Fruit fly (Drosophila melanogaster): ENCODE results near the gene kipf.
A peak's percentile ranks its signal among the peaks of the same experiment; 100 is the strongest.

Gene kipf

dm6 chr3R:7920196-7920595 is 6.5 kb downstream of the kipf start, which contains the start of the genes CG10445 and lds (continued):
- TF ChIP-seq CG17361 (GFP tag; IDR thresholded peaks at IDR 0.05) (no peak), CG11247 (GFP tag; IDR thresholded peaks at IDR 0.05) (no peak), mld (GFP tag; IDR thresholded peaks at IDR 0.05; ENCODE audit: partially characterized antibody) (peak; percentile 64; the same call in 2 of the 3 replicates), CG1792 (GFP tag; optimal IDR thresholded peaks at IDR 0.05) (no peak), H15 (GFP tag; IDR thresholded peaks at IDR 0.05) (no peak), Spps (tag; optimal IDR thresholded peaks at IDR 0.05) (no peak), CG18599 (GFP tag; optimal IDR thresholded peaks at IDR 0.05) (no peak), CG8290 (GFP tag; optimal IDR thresholded peaks at IDR 0.05) (no peak), CG8290 (tag; optimal IDR thresholded peaks at IDR 0.05) (no peak), lola (GFP tag; optimal IDR thresholded peaks at IDR 0.05) (no peak), zfh2 (GFP tag; optimal IDR thresholded peaks at IDR 0.05) (peak; percentile 15), CG4707 (GFP tag; optimal IDR thresholded peaks at IDR 0.05) (no peak), sug (tag; optimal IDR thresholded peaks at IDR 0.05) (no peak), nerfin-1 (tag; optimal IDR thresholded peaks at IDR 0.05) (no peak), Ravus (GFP tag; IDR thresholded peaks at IDR 0.05) (no peak), Trl (optimal IDR thresholded peaks at IDR 0.05) (no peak), Trl (GFP tag; optimal IDR thresholded peaks at IDR 0.05) (peak; percentile 5), Doc3 (GFP tag; IDR thresholded peaks at IDR 0.05; ENCODE audit: partially characterized antibody) (peak; percentile 84), CG2129 (GFP tag; IDR thresholded peaks at IDR 0.05; ENCODE audit: partially characterized antibody) (peak; percentile 63), CG17802 (tag; optimal IDR thresholded peaks at IDR 0.05) (peak; percentile 96), run (tag; optimal IDR thresholded peaks at IDR 0.05) (no peak), Lhr (GFP tag; optimal IDR thresholded peaks at IDR 0.05) (peak; percentile 50), CG15696 (tag; optimal IDR thresholded peaks at IDR 0.05) (no peak), CG7357 (GFP tag; IDR thresholded peaks at IDR 0.05) (peak; percentile 98), cg (GFP tag; optimal IDR thresholded peaks at IDR 0.05) (no peak), dati (GFP tag; IDR thresholded peaks at IDR 0.05) (no peak), jumu (GFP tag; optimal IDR thresholded peaks at IDR 0.05) (peak; percentile 67), CG12942 (GFP tag; optimal IDR thresholded peaks at IDR 0.05) (no peak), CG31441 (GFP tag; IDR thresholded peaks at IDR 0.05) (no peak), al (GFP tag; IDR thresholded peaks at IDR 0.05) (no peak), gro (GFP tag; optimal IDR thresholded peaks at IDR 0.05) (no peak), maf-S (GFP tag; optimal IDR thresholded peaks at IDR 0.05) (no peak), tap (tag; optimal IDR thresholded peaks at IDR 0.05) (no peak), CG31388 (GFP tag; optimal IDR thresholded peaks at IDR 0.05) (no peak), Atf3 (GFP tag; optimal IDR thresholded peaks at IDR 0.05) (no peak), fd64A (GFP tag; optimal IDR thresholded peaks at IDR 0.05) (no peak), CoRest (tag; optimal IDR thresholded peaks at IDR 0.05) (peak; percentile 43), CG18764 (GFP tag; optimal IDR thresholded peaks at IDR 0.05) (peak; percentile 14), CG8765 (GFP tag; IDR thresholded peaks at IDR 0.05) (no peak), CG10462 (GFP tag; optimal IDR thresholded peaks at IDR 0.05) (no peak), CHES-1-like (GFP tag; optimal IDR thresholded peaks at IDR 0.05) (no peak), CG14667 (GFP tag; IDR thresholded peaks at IDR 0.05) (no peak), Dek (tag; optimal IDR thresholded peaks at IDR 0.05) (no peak), CG10979 (tag; optimal IDR thresholded peaks at IDR 0.05) (no peak), ATbp (GFP tag; optimal IDR thresholded peaks at IDR 0.05) (no peak), bigmax (GFP tag; optimal IDR thresholded peaks at IDR 0.05) (no peak), yki (optimal IDR thresholded peaks at IDR 0.05) (no peak), Dll (GFP tag; IDR thresholded peaks at IDR 0.05; ENCODE audit: partially characterized antibody) (peak; percentile 87), Oaz (GFP tag; IDR thresholded peaks at IDR 0.05) (no peak), twi (tag; optimal IDR thresholded peaks at IDR 0.05) (no peak), CG7556 (GFP tag; optimal IDR thresholded peaks at IDR 0.05) (no peak), bcd (GFP tag; optimal IDR thresholded peaks at IDR 0.05) (no peak), wor (GFP tag; IDR thresholded peaks at IDR 0.05) (no peak)
